Worm (Caenorhabditis elegans): ENCODE measurements around the gene tdo-2.
A peak's percentile ranks its signal among the peaks of the same experiment; 100 is the strongest.

The tdo-2 gene

DNA sequence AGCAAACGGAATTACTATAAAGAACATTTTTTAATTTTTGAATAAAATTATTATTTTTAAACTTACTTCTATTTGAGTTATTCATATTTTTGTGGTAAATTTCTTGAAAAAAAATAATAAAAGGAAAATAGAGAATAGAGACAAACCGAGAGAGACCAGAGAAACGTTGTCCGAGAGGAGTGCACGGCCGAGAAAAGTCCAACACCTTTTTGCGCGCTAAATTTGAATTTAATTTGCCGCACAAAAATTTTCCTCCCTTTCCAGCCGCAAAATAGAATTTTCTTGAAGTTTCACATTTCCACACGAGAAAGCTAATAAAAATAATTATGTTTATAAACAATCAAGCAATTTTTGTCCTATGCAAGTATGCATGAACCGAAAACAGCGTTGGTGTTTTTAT is 48.0 kb downstream of the tdo-2 start, which contains the start of the genes F01F1.11 and F01F1.3 (continued):
- TF ChIP-seq Y53F4B.3 (GFP tag; IDR thresholded peaks at IDR 0.05) (no peak), ztf-22 (GFP tag; optimal IDR thresholded peaks at IDR 0.05) (no peak), let-526 (GFP tag; IDR thresholded peaks at IDR 0.05) (peak; percentile 65; the same call in 1 of the 2 replicates), hlh-26 (GFP tag; conservative IDR thresholded peaks at IDR 0.05) (no peak), lin-35 (GFP tag; optimal IDR thresholded peaks at IDR 0.05) (peak in 2 of 3 experiments; percentile 56 to 93), F49E8.2 (tag; optimal IDR thresholded peaks at IDR 0.05; ENCODE audit: insufficient read depth) (peak; percentile 42), F10E7.11 (tag; optimal IDR thresholded peaks at IDR 0.05) (no peak), F39B2.1 (GFP tag; IDR thresholded peaks at IDR 0.05) (no peak), F33H1.4 (GFP tag; IDR thresholded peaks at IDR 0.05) (peak; percentile 63), cebp-2 (GFP tag; IDR thresholded peaks at IDR 0.05) (no peak), sptf-2 (GFP tag; optimal IDR thresholded peaks at IDR 0.05) (no peak), ceh-58 (GFP tag; IDR thresholded peaks at IDR 0.05) (no peak), unc-62 (GFP tag; optimal IDR thresholded peaks at IDR 0.05) (no peak), tbx-9 (tag; optimal IDR thresholded peaks at IDR 0.05; ENCODE audit: borderline replicate concordance) (no peak), ztf-6 (GFP tag; IDR thresholded peaks at IDR 0.05) (no peak), C17E4.6 (GFP tag; IDR thresholded peaks at IDR 0.05) (0 out of 2 replicates have a peak, but pooled peaks have one; percentile 28), dpl-1 (GFP tag; optimal IDR thresholded peaks at IDR 0.05) (peak; percentile 81), ets-4 (GFP tag; optimal IDR thresholded peaks at IDR 0.05) (no peak), akir-1 (GFP tag; optimal IDR thresholded peaks at IDR 0.05) (no peak), die-1 (tag; optimal IDR thresholded peaks at IDR 0.05) (no peak), ztf-3 (GFP tag; optimal IDR thresholded peaks at IDR 0.05) (no peak), Y95B8A.8 (GFP tag; IDR thresholded peaks at IDR 0.05) (no peak), B0035.1 (tag; optimal IDR thresholded peaks at IDR 0.05) (no peak), Y53G8AR.9 (GFP tag; conservative IDR thresholded peaks at IDR 0.05) (no peak), ceh-79 (tag; optimal IDR thresholded peaks at IDR 0.05) (no peak), lir-1 (GFP tag; conservative IDR thresholded peaks at IDR 0.05) (no peak), pbrm-1 (GFP tag; IDR thresholded peaks at IDR 0.05) (peak; percentile 57; the same call in 1 of the 2 replicates), T26A5.8 (tag; optimal IDR thresholded peaks at IDR 0.05) (no peak), zim-3 (tag; optimal IDR thresholded peaks at IDR 0.05) (no peak), aptf-2 (GFP tag; conservative IDR thresholded peaks at IDR 0.05) (0 out of 2 replicates have a peak, but pooled peaks have one; percentile 52), mes-4 (tag; optimal IDR thresholded peaks at IDR 0.05) (no peak), hmg-20 (GFP tag; IDR thresholded peaks at IDR 0.05) (no peak), madf-8 (GFP tag; conservative IDR thresholded peaks at IDR 0.05) (0 out of 2 replicates have a peak, but pooled peaks have one; percentile 25), Y67H2A.10 (GFP tag; conservative IDR thresholded peaks at IDR 0.05) (no peak), dpff-1 (tag; optimal IDR thresholded peaks at IDR 0.05) (no peak), nhr-120 (GFP tag; IDR thresholded peaks at IDR 0.05) (no peak), attf-6 (GFP tag; IDR thresholded peaks at IDR 0.05) (no peak), ztf-26 (tag; optimal IDR thresholded peaks at IDR 0.05) (no peak), efl-1 (GFP tag; optimal IDR thresholded peaks at IDR 0.05) (peak; percentile 80), ccch-3 (GFP tag; optimal IDR thresholded peaks at IDR 0.05) (peak; percentile 54), Y56A3A.18 (GFP tag; IDR thresholded peaks at IDR 0.05) (no peak), Y79H2A.3 (GFP tag; conservative IDR thresholded peaks at IDR 0.05) (no peak), snpc-1.1 (tag; optimal IDR thresholded peaks at IDR 0.05; ENCODE audit: insufficient read depth) (no peak), dox-1 (GFP tag; IDR thresholded peaks at IDR 0.05) (peak; percentile 64; the same call in 1 of the 2 replicates), zfh-2 (GFP tag; conservative IDR thresholded peaks at IDR 0.05) (no peak), madf-6 (GFP tag; IDR thresholded peaks at IDR 0.05) (peak; percentile 80), lin-40 (tag; optimal IDR thresholded peaks at IDR 0.05) (peak; percentile 59)
